Fruit fly (Drosophila melanogaster) S2 (cell line): Measurements from ENCODE around the gene Sgs1.

Experiments used
- CG8478 ChIP-seq: fragments of >200 bp; optimal IDR thresholded peaks from 2 replicates; lab custom pipeline; 2018
- CTCF ChIP-seq, 2 experiments: fragments of >200 bp; optimal IDR thresholded peaks; 2 replicates each; lab custom pipeline; 2018

dm6 chr2L:4898165-4898564 is 39.0 kb upstream of the Sgs1 start:
- no peak for TF ChIP-seq CTCF (optimal IDR thresholded peaks at IDR 0.05; lab: Kevin White, UChicago)
- TF ChIP-seq CG8478 (lab: Kevin White, UChicago), result no peak
